Worm (Caenorhabditis elegans): ENCODE data around the gene elb-1.

- TF ChIP-seq ztf-29 (GFP tag; IDR thresholded peaks at IDR 0.05) (no peak), flt-1 (GFP tag; IDR thresholded peaks at IDR 0.05) (0 out of 2 replicates have a peak, but pooled peaks have one; percentile 53), ref-1 (GFP tag; conservative IDR thresholded peaks at IDR 0.05) (no peak)
Observed at ce11 chrIII:11704377-11704978, 14.8 kb downstream of the elb-1 start.
